Fruit fly (Drosophila melanogaster) whole organism, adult: ENCODE data around the gene CG33281.

Experiments
- CG11617 ChIP-seq: fragments of 200-800 bp; sonication (Bioruptor generic); optimal IDR thresholded peaks from 2 replicates; lab custom pipeline; 2017; ENCODE audit warnings: mild to moderate bottlenecking, missing biosample characterization, missing genetic modification reagents, missing genetic modification characterization
- CG12768 ChIP-seq: fragments of 200-800 bp; sonication (Bioruptor generic); optimal IDR thresholded peaks from 2 replicates; lab custom pipeline; 2017; ENCODE audit warnings: missing biosample characterization, missing genetic modification characterization, mild to moderate bottlenecking, moderate library complexity, missing genetic modification reagents
- CG14711 ChIP-seq: fragments of 200-800 bp; sonication (Bioruptor generic); optimal IDR thresholded peaks from 2 replicates; lab custom pipeline; 2018; ENCODE audit warnings: missing biosample characterization, mild to moderate bottlenecking, missing genetic modification characterization, moderate library complexity
- CG1620 ChIP-seq: fragments of 200-800 bp; sonication (Bioruptor generic); optimal IDR thresholded peaks from 2 replicates; lab custom pipeline; 2016; ENCODE audit warnings: missing biosample characterization, missing genetic modification characterization
- CG33017 ChIP-seq: fragments of 200-800 bp; sonication (Bioruptor generic); optimal IDR thresholded peaks from 2 replicates; lab custom pipeline; 2018; ENCODE audit warnings: missing biosample characterization, mild to moderate bottlenecking, missing genetic modification characterization, moderate library complexity
- CG5204 ChIP-seq: fragments of 200-800 bp; sonication (Bioruptor generic); optimal IDR thresholded peaks from 2 replicates; lab custom pipeline; 2016; ENCODE audit warnings: missing biosample characterization, missing genetic modification characterization
- CG7045 ChIP-seq: fragments of 200-800 bp; sonication (Bioruptor generic); optimal IDR thresholded peaks from 2 replicates; lab custom pipeline; 2017; ENCODE audit warnings: missing biosample characterization, mild to moderate bottlenecking, missing genetic modification characterization
- CG7101 ChIP-seq: fragments of 200-800 bp; sonication (Bioruptor generic); optimal IDR thresholded peaks from 2 replicates; lab custom pipeline; 2018; ENCODE audit warnings: missing biosample characterization, mild to moderate bottlenecking, missing genetic modification characterization, moderate library complexity
- Clk ChIP-seq: fragments of 200-800 bp; sonication (Bioruptor generic); optimal IDR thresholded peaks from 2 replicates; lab custom pipeline; 2017; ENCODE audit warnings: missing biosample characterization, missing genetic modification characterization
- Crg-1 ChIP-seq: fragments of 200-800 bp; sonication (Bioruptor generic); optimal IDR thresholded peaks from 2 replicates; lab custom pipeline; 2016; ENCODE audit warnings: missing biosample characterization, missing genetic modification characterization
- Hr96 ChIP-seq: fragments of 200-800 bp; sonication (Bioruptor generic); optimal IDR thresholded peaks from 2 replicates; lab custom pipeline; 2016; ENCODE audit warnings: missing biosample characterization, missing genetic modification characterization
- Mnt ChIP-seq: fragments of 200-800 bp; sonication (Bioruptor generic); optimal IDR thresholded peaks from 2 replicates; lab custom pipeline; 2016; ENCODE audit warnings: missing biosample characterization, mild to moderate bottlenecking, missing genetic modification characterization
- bab1 ChIP-seq: fragments of 200-800 bp; sonication (Bioruptor generic); optimal IDR thresholded peaks from 3 replicates; lab custom pipeline; 2019; ENCODE audit warnings: missing biosample characterization, mild to moderate bottlenecking, missing genetic modification characterization, moderate library complexity
- cic ChIP-seq: fragments of 200-800 bp; sonication (Bioruptor generic); optimal IDR thresholded peaks from 2 replicates; lab custom pipeline; 2017; ENCODE audit warnings: missing biosample characterization, mild to moderate bottlenecking, missing genetic modification characterization, moderate library complexity
- cnc ChIP-seq, 2 experiments: fragments of >200 bp; optimal IDR thresholded peaks; 2 replicates each; lab custom pipeline; 2017
- kay ChIP-seq: fragments of 200-800 bp; sonication (Bioruptor generic); peaks from one replicate; lab custom pipeline; 2016; ENCODE audit warnings: missing biosample characterization, missing genetic modification characterization, borderline replicate concordance
- ovo ChIP-seq: fragments of 200-800 bp; sonication (Bioruptor generic); optimal IDR thresholded peaks from 2 replicates; lab custom pipeline; 2016; ENCODE audit warnings: missing biosample characterization, missing genetic modification characterization
- pad ChIP-seq: fragments of 200-800 bp; sonication (Bioruptor generic); optimal IDR thresholded peaks from 3 replicates; lab custom pipeline; 2017; ENCODE audit warnings: missing biosample characterization, missing genetic modification characterization, mild to moderate bottlenecking, moderate library complexity, missing genetic modification reagents
- tj ChIP-seq: fragments of 200-800 bp; sonication (Bioruptor generic); optimal IDR thresholded peaks from 3 replicates; lab custom pipeline; 2017; ENCODE audit warnings: missing biosample characterization, mild to moderate bottlenecking, missing genetic modification characterization, moderate library complexity
- toe ChIP-seq: fragments of 200-800 bp; sonication (Bioruptor generic); optimal IDR thresholded peaks from 2 replicates; lab custom pipeline; 2016; ENCODE audit warnings: missing biosample characterization, missing genetic modification characterization

CG33281 gene

DNA sequence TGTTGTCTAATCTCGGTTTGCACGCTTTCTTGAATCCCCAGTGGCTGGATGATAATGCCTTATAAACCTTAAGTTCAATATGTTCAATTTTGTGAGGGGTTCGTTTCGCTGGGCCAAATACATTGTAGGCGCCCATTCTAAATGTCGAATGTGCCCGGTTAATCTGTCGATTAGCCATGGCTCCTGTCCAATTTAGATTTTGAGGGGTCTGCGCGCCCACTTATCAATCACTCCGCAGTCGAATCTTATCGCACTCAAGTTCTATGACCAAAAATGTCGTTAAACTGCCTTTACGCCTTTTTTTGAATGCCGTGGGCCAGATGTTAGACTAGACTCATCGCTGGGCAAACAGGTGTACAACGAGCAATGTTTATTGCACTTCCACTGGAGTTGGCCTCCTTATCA is 26.0 kb upstream of the CG33281 start:
- TF ChIP-seq tj (no peak), cic (GFP tag; lab: Kevin White, UChicago) (peak; percentile 1)

- TF ChIP-seq kay (no peak), cnc (optimal IDR thresholded peaks at IDR 0.05; lab: Kevin White, UChicago) (no peak), pad (GFP tag; lab: Kevin White, UChicago) (no peak), tj (no peak), CG7101 (tag; lab: Kevin White, UChicago) (no peak), toe (no peak), CG7045 (GFP tag; lab: Kevin White, UChicago) (no peak), bab1 (no peak), ovo (GFP tag; lab: Kevin White, UChicago) (no peak)
Measured at dm6 chr2L:3299142-3299541, 24.9 kb upstream of the CG33281 start.

DNA sequence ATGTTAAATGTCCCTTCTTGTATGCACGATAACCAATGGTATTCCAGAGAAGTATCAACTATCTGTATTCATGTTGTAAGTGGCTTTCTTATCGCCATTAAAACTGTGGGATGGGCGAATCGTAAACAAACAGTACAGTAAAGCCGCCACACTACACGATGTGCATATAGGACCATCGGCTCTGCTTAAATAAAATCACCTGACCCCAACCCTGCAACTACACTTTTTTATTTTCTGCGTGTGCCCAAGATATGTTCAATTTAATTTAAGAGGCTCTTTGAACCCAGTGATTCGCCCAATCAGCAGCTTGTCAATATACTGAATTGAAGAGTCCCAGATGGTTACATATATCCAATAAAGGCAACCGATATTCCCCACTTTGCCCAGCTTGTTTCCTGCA is 24.2 kb upstream of the CG33281 start:
- TF ChIP-seq CG1620 (no peak), CG33017 (tag; lab: Kevin White, UChicago) (no peak), CG7101 (tag; lab: Kevin White, UChicago) (no peak), Clk (GFP tag; lab: Kevin White, UChicago) (no peak), CG7045 (GFP tag; lab: Kevin White, UChicago) (no peak), tj (no peak), CG5204 (GFP tag; lab: Kevin White, UChicago) (no peak), ovo (GFP tag; lab: Kevin White, UChicago) (no peak), Mnt (no peak), Hr96 (no peak), CG12768 (GFP tag; lab: Kevin White, UChicago) (no peak), CG14711 (tag; lab: Kevin White, UChicago) (no peak), cnc (optimal IDR thresholded peaks at IDR 0.05; lab: Kevin White, UChicago) (no peak), CG11617 (no peak), cic (GFP tag; lab: Kevin White, UChicago) (no peak), bab1 (no peak), toe (no peak), kay (no peak), pad (GFP tag; lab: Kevin White, UChicago) (no peak)

dm6 chr2L:3301058-3301457 is 23.0 kb upstream of the CG33281 start:
- TF ChIP-seq CG14711 (tag; lab: Kevin White, UChicago) (no peak), CG7101 (tag; lab: Kevin White, UChicago) (no peak), tj (no peak), CG33017 (tag; lab: Kevin White, UChicago) (no peak), CG1620 (no peak), CG12768 (GFP tag; lab: Kevin White, UChicago) (no peak), Clk (GFP tag; lab: Kevin White, UChicago) (no peak), ovo (GFP tag; lab: Kevin White, UChicago) (no peak), Hr96 (no peak), kay (no peak), CG7045 (GFP tag; lab: Kevin White, UChicago) (no peak), Crg-1 (GFP tag; lab: Kevin White, UChicago) (no peak)

DNA sequence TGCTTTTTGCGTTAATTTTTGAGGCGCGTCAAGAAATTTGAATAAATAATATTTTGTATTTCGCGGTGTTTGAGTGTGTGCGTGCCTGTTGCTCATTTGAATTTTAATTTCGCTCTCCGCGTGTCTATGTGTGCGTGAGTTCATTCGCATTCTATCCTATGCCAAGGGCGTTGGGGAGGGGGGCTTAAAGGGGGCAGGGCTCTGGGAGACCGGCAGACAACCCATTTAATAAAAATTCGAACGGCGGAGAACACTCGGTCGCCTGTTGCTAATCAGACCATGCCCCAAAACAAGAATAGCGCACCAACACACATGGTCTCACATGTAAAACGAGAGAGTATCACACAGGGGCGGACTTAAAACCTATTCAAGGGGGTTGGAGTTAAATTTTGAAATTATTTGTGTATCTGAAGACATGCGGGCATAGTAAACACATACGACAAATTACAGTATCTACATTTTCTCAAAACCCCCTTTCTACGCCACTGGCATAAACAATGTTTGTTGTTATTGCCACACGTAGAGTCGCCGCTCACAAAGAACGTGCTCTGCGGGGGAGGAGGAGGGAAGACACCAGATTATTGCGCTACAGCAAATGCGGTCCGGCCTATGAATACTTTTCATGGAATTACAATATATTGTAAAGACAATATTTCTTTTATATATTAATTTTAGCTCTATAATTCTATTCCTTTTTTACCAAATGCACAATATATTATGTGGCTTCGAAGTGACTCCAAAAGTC is 22.1 kb upstream of the CG33281 start:
- peak; percentile 99 for TF ChIP-seq CG33017 (tag; lab: Kevin White, UChicago)
- TF ChIP-seq cic (GFP tag; lab: Kevin White, UChicago) = peak; percentile 93
- peak; percentile 95 for TF ChIP-seq tj
- TF ChIP-seq ovo (GFP tag; lab: Kevin White, UChicago) = peak; percentile 99
- peak; percentile 100 for TF ChIP-seq toe
- peak; percentile 99 for TF ChIP-seq kay
- TF ChIP-seq cnc (optimal IDR thresholded peaks at IDR 0.05; lab: Kevin White, UChicago) = no peak
- TF ChIP-seq CG5204 (GFP tag; lab: Kevin White, UChicago) = peak; percentile 100
- TF ChIP-seq CG11617 = peak; percentile 99
- TF ChIP-seq CG7045 (GFP tag; lab: Kevin White, UChicago) = peak; percentile 100
- peak; percentile 99 for TF ChIP-seq CG12768 (GFP tag; lab: Kevin White, UChicago)
- TF ChIP-seq Crg-1 (GFP tag; lab: Kevin White, UChicago) = peak; percentile 99
- peak; percentile 99 for TF ChIP-seq Mnt
- peak; percentile 99 for TF ChIP-seq Clk (GFP tag; lab: Kevin White, UChicago)
- peak; percentile 99 for TF ChIP-seq bab1
- peak; percentile 100 for TF ChIP-seq Hr96
- TF ChIP-seq CG14711 (tag; lab: Kevin White, UChicago) = peak; percentile 97
- TF ChIP-seq CG1620 = peak; percentile 99
- TF ChIP-seq CG7101 (tag; lab: Kevin White, UChicago) = peak; percentile 99
- TF ChIP-seq pad (GFP tag; lab: Kevin White, UChicago) = peak; percentile 96

DNA sequence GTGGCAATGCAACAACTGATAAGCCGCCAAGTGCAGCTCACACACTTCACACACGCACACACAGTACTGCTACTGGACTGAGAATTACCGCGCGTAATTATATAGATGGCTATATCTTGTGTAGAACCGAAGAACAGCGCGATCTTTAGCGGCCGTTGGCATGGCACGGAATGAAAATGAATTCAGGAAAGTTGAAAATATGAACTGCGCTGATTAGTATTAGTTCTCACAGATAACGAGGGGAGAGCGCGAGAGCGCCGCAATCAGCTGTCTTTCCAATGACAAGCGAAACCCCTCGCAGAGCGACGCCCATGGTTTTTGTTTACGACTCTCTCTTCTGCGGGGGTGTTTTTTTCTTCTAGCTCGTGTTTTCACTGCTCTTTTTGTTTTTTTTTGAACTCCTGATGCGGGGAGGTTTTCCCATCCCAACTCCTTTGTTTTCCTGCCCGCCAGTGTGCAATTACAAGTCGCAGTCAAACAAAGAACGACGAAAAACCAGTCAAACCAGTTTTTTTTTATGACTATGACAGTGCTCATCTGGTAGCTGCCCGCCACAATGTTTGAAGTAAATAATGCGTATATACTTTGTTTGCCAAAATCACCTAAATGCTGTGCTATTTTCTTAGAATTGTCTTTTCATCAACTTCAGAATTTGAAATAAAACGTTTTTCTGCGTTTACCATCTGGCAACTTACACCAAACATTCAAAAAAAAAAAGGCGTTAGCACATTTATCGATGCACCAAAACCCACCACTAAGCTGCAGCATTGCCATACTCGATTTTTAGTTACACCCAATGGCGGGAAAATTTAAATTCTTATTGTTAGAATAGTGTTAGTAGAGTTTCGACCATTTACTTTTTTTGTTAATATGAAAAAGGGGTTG is 20.8 kb upstream of the CG33281 start, which contains the start of gene CG9663:
Gene CG9663, minus strand, starts transcription at position 173 of the 885 bp plus-strand sequence.
- TF ChIP-seq CG14711 (tag; lab: Kevin White, UChicago) (peak; percentile 5), Crg-1 (GFP tag; lab: Kevin White, UChicago) (no peak), Hr96 (no peak), kay (no peak), tj (no peak), Clk (GFP tag; lab: Kevin White, UChicago) (no peak), CG33017 (tag; lab: Kevin White, UChicago) (peak; percentile 46), bab1 (peak; percentile 20), Mnt (peak; percentile 78), CG5204 (GFP tag; lab: Kevin White, UChicago) (no peak), CG7101 (tag; lab: Kevin White, UChicago) (peak; percentile 17), CG1620 (no peak), CG7045 (GFP tag; lab: Kevin White, UChicago) (no peak), toe (no peak), pad (GFP tag; lab: Kevin White, UChicago) (no peak), cic (GFP tag; lab: Kevin White, UChicago) (peak; percentile 94), CG11617 (no peak), CG12768 (GFP tag; lab: Kevin White, UChicago) (peak; percentile 66), cnc (optimal IDR thresholded peaks at IDR 0.05; lab: Kevin White, UChicago) (peak in 1 of 2 experiments; percentile 14), ovo (GFP tag; lab: Kevin White, UChicago) (peak; percentile 6)
